Worm (Caenorhabditis elegans) whole organism, late embryonic: ENCODE data around the gene hot-3.

Experiments
- F13H6.1 ChIP-seq: sonication (generic microtip); optimal IDR thresholded peaks from 2 replicates; lab custom pipeline; 2016; ENCODE audit warnings: missing genetic modification characterization, missing compliant biosample characterization
- ama-1 ChIP-seq: fragments of 150-350 bp; optimal IDR thresholded peaks from 2 replicates; lab custom pipeline; 2014
- che-1 ChIP-seq: sonication (generic microtip); optimal IDR thresholded peaks from 2 replicates; lab custom pipeline; 2016; ENCODE audit warnings: mild to moderate bottlenecking, missing genetic modification characterization, missing compliant biosample characterization
- hlh-15 ChIP-seq: sonication (generic microtip); optimal IDR thresholded peaks from 2 replicates; lab custom pipeline; 2016; ENCODE audit warnings: missing genetic modification characterization, missing compliant biosample characterization
- nhr-11 ChIP-seq: fragments of 150-350 bp; optimal IDR thresholded peaks from 2 replicates; lab custom pipeline; 2014; ENCODE audit warnings: missing biosample characterization, missing genetic modification characterization
- npax-4 ChIP-seq: sonication (generic microtip); optimal IDR thresholded peaks from 2 replicates; lab custom pipeline; 2016; ENCODE audit warnings: missing genetic modification characterization, missing compliant biosample characterization
- unc-42 ChIP-seq: sonication (generic microtip); optimal IDR thresholded peaks from 2 replicates; lab custom pipeline; 2016; ENCODE audit warnings: missing genotype, missing genetic modification characterization, missing compliant biosample characterization
- zip-5 ChIP-seq: sonication (generic microtip); optimal IDR thresholded peaks from 2 replicates; lab custom pipeline; 2016; ENCODE audit warnings: missing genetic modification characterization, missing compliant biosample characterization

Gene hot-3

DNA sequence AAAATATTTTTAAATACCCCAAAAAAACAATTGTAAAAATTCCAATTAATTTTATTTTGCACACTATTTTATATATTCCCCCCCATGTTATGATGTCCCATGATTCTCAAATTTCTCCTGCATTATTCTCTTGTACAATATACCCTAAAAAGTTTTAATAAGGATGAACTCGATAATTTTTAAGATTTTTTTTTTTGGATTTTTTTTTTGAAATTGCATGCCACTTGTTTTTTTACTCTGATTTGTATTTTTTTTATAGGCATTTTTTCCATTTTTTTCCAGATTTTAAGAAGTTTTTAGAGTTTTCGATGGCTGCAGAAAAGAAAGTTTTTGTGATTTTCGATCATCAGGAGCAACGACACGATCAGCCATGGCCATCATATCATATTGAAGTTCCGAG, 49.4 kb downstream of the hot-3 start, which contains the start of gene hda-10:
Gene hda-10, plus strand, starts transcription at position 301 of the 400 bp plus-strand sequence.
- no peak for TF ChIP-seq hlh-15 (tag; lab: Kevin White, UChicago)
- TF ChIP-seq npax-4, result no peak
- TF ChIP-seq zip-5, result no peak
- TF ChIP-seq unc-42, result no peak
- TF ChIP-seq ama-1 (lab: Kevin White, UChicago), result no peak
- TF ChIP-seq F13H6.1, result no peak
- no peak for TF ChIP-seq nhr-11 (tag; lab: Kevin White, UChicago)
- TF ChIP-seq che-1, result no peak
